Fruit fly (Drosophila melanogaster): ENCODE results near the gene Deaf1.

The Deaf1 gene

dm6 chr3L:19794203-19794802 lies 23.7 kb upstream of the Deaf1 start (continued):
- TF ChIP-seq CG18011 (GFP tag; optimal IDR thresholded peaks at IDR 0.05): peak; percentile 74
- TF ChIP-seq CG9437 (GFP tag; optimal IDR thresholded peaks at IDR 0.05): peak; percentile 89
- peak; percentile 76 for TF ChIP-seq Camta (GFP tag; optimal IDR thresholded peaks at IDR 0.05)
- TF ChIP-seq lbe (GFP tag; optimal IDR thresholded peaks at IDR 0.05): peak; percentile 88
- peak; percentile 30 for TF ChIP-seq Sry-β (GFP tag; optimal IDR thresholded peaks at IDR 0.05)
- TF ChIP-seq Rx (GFP tag; IDR thresholded peaks at IDR 0.05): peak; percentile 7; the same call in 1 of the 2 replicates
- peak; percentile 51 for TF ChIP-seq CG3838 (GFP tag; optimal IDR thresholded peaks at IDR 0.05)
- peak; percentile 82 for TF ChIP-seq slbo (GFP tag; IDR thresholded peaks at IDR 0.05)
- peak; percentile 68 for TF ChIP-seq tx (GFP tag; optimal IDR thresholded peaks at IDR 0.05)
- TF ChIP-seq CG2116 (GFP tag; optimal IDR thresholded peaks at IDR 0.05): peak; percentile 52
- peak; percentile 70 for TF ChIP-seq CG12071 (GFP tag; optimal IDR thresholded peaks at IDR 0.05)
- TF ChIP-seq CG32767 (GFP tag; IDR thresholded peaks at IDR 0.05): peak; percentile 62
- peak; percentile 94 for TF ChIP-seq CG9727 (GFP tag; optimal IDR thresholded peaks at IDR 0.05)
- TF ChIP-seq mam (GFP tag; optimal IDR thresholded peaks at IDR 0.05): peak; percentile 83
- TF ChIP-seq CG7556 (GFP tag; optimal IDR thresholded peaks at IDR 0.05): peak; percentile 95
- peak; percentile 22 for TF ChIP-seq ac (GFP tag; optimal IDR thresholded peaks at IDR 0.05)
- peak; percentile 90 for TF ChIP-seq row (GFP tag; IDR thresholded peaks at IDR 0.05)
- peak; percentile 74 for TF ChIP-seq shn (GFP tag; optimal IDR thresholded peaks at IDR 0.05)
- TF ChIP-seq fd64A (GFP tag; optimal IDR thresholded peaks at IDR 0.05): peak; percentile 55
- TF ChIP-seq CG9797 (GFP tag; optimal IDR thresholded peaks at IDR 0.05): no peak
- TF ChIP-seq Blimp-1 (GFP tag; optimal IDR thresholded peaks at IDR 0.05): peak; percentile 74
- peak; percentile 61; the same call in 1 of the 2 replicates for TF ChIP-seq CG32772 (GFP tag; IDR thresholded peaks at IDR 0.05)
- TF ChIP-seq ssp (GFP tag; IDR thresholded peaks at IDR 0.05): peak; percentile 49
- TF ChIP-seq CG9817 (tag; optimal IDR thresholded peaks at IDR 0.05): peak; percentile 75
- TF ChIP-seq D (optimal IDR thresholded peaks at IDR 0.05): no peak
- peak; percentile 76 for TF ChIP-seq D (GFP tag; optimal IDR thresholded peaks at IDR 0.05)
- peak; percentile 78 for TF ChIP-seq Dbx (GFP tag; IDR thresholded peaks at IDR 0.05)
- TF ChIP-seq tna (GFP tag; IDR thresholded peaks at IDR 0.05; ENCODE audit: partially characterized antibody): peak; percentile 18; the same call in 1 of the 2 replicates
- TF ChIP-seq CG17829 (tag; optimal IDR thresholded peaks at IDR 0.05): peak; percentile 85
- TF ChIP-seq CTCF (GFP tag; optimal IDR thresholded peaks at IDR 0.05): no peak
- no peak for TF ChIP-seq ftz-f1 (GFP tag; optimal IDR thresholded peaks at IDR 0.05)
- TF ChIP-seq CG33213 (GFP tag; optimal IDR thresholded peaks at IDR 0.05): peak; percentile 45
- TF ChIP-seq zfh2 (GFP tag; optimal IDR thresholded peaks at IDR 0.05): peak; percentile 76
- peak; percentile 62 for TF ChIP-seq al (GFP tag; IDR thresholded peaks at IDR 0.05)
- TF ChIP-seq prd (optimal IDR thresholded peaks at IDR 0.05): no peak
- TF ChIP-seq prd (GFP tag; IDR thresholded peaks at IDR 0.05): peak; percentile 72; the same call in 2 of the 3 replicates
- peak; percentile 65 for TF ChIP-seq NC2β (GFP tag; optimal IDR thresholded peaks at IDR 0.05)
- TF ChIP-seq Side (GFP tag; optimal IDR thresholded peaks at IDR 0.05): peak; percentile 83
- TF ChIP-seq CG10979 (tag; optimal IDR thresholded peaks at IDR 0.05): peak; percentile 81
- peak; percentile 91 for TF ChIP-seq Hand (GFP tag; optimal IDR thresholded peaks at IDR 0.05)
- peak; percentile 92 for TF ChIP-seq nmo (GFP tag; optimal IDR thresholded peaks at IDR 0.05)
- peak; percentile 64; the same call in 1 of the 2 replicates for TF ChIP-seq CG6272 (GFP tag; IDR thresholded peaks at IDR 0.05)
- TF ChIP-seq btn (GFP tag; optimal IDR thresholded peaks at IDR 0.05): peak; percentile 75
- peak; percentile 66 for TF ChIP-seq CG6683 (GFP tag; optimal IDR thresholded peaks at IDR 0.05)
- TF ChIP-seq Optix (GFP tag; IDR thresholded peaks at IDR 0.05): peak; percentile 59; the same call in 2 of the 3 replicates
- TF ChIP-seq danr (GFP tag; IDR thresholded peaks at IDR 0.05): no peak
- TF ChIP-seq Atf-2 (GFP tag; optimal IDR thresholded peaks at IDR 0.05): peak; percentile 79
- TF ChIP-seq zf30C (GFP tag; optimal IDR thresholded peaks at IDR 0.05): no peak
- TF ChIP-seq oc (tag; optimal IDR thresholded peaks at IDR 0.05): no peak
- TF ChIP-seq p53 (GFP tag; optimal IDR thresholded peaks at IDR 0.05): no peak
- peak; percentile 57 for TF ChIP-seq esg (GFP tag; conservative IDR thresholded peaks at IDR 0.05)

Measured in whole organism, embryonic.